Worm (Caenorhabditis elegans): ENCODE data around the gene plk-1.

Gene plk-1

ce11 chrIII:8126978-8127377, 25.8 kb downstream of the plk-1 start:
- no peak for TF ChIP-seq ztf-11 (tag; optimal IDR thresholded peaks at IDR 0.05)
- TF ChIP-seq cnd-1 (tag; optimal IDR thresholded peaks at IDR 0.05) = peak; percentile 60
- TF ChIP-seq pha-4 (tag; optimal IDR thresholded peaks at IDR 0.05) = peak; percentile 15
- TF ChIP-seq drap-1 (GFP tag; optimal IDR thresholded peaks at IDR 0.05) = peak; percentile 50
- no peak for TF ChIP-seq nhr-28 (tag; optimal IDR thresholded peaks at IDR 0.05)
- peak; percentile 24 for TF ChIP-seq lsy-2 (tag; optimal IDR thresholded peaks at IDR 0.05)
- TF ChIP-seq unc-120 (tag; optimal IDR thresholded peaks at IDR 0.05; ENCODE audit: poor library complexity, severe bottlenecking) = peak; percentile 25
- peak; percentile 48 for TF ChIP-seq ham-2 (GFP tag; optimal IDR thresholded peaks at IDR 0.05)
- no peak for TF ChIP-seq mep-1 (tag; optimal IDR thresholded peaks at IDR 0.05)

ce11 chrIII:8129195-8129594, 28.0 kb downstream of the plk-1 start:
- TF ChIP-seq sem-2 (GFP tag; optimal IDR thresholded peaks at IDR 0.05) (no peak), nhr-12 (tag; optimal IDR thresholded peaks at IDR 0.05) (no peak), tbx-8 (GFP tag; optimal IDR thresholded peaks at IDR 0.05) (no peak), bed-3 (GFP tag; optimal IDR thresholded peaks at IDR 0.05) (no peak), flh-1 (GFP tag; optimal IDR thresholded peaks at IDR 0.05) (no peak), mep-1 (tag; optimal IDR thresholded peaks at IDR 0.05) (no peak), unc-62 (GFP tag; optimal IDR thresholded peaks at IDR 0.05) (no peak)

ce11 chrIII:8130177-8130902, 29.2 kb downstream of the plk-1 start, which contains the start of the genes rpl-21 and C14B9.10:
Gene rpl-21 (minus strand): TSS chrIII:8130227.
Gene C14B9.10 (plus strand): TSS chrIII:8130852.
- TF ChIP-seq lsy-2 (tag; optimal IDR thresholded peaks at IDR 0.05) = peak; percentile 98
- TF ChIP-seq sem-2 (GFP tag; optimal IDR thresholded peaks at IDR 0.05) = no peak
- peak; percentile 80 for TF ChIP-seq nhr-237 (tag; optimal IDR thresholded peaks at IDR 0.05)
- TF ChIP-seq snpc-4 (tag; optimal IDR thresholded peaks at IDR 0.05) = no peak
- TF ChIP-seq mab-5 (tag; optimal IDR thresholded peaks at IDR 0.05) = no peak
- peak; percentile 22 for TF ChIP-seq unc-62 (GFP tag; optimal IDR thresholded peaks at IDR 0.05)
- peak; percentile 76 for TF ChIP-seq lin-13 (tag; optimal IDR thresholded peaks at IDR 0.05)
- TF ChIP-seq lin-32 (GFP tag; optimal IDR thresholded peaks at IDR 0.05) = no peak
- no peak for TF ChIP-seq unc-39 (tag; optimal IDR thresholded peaks at IDR 0.05)
- TF ChIP-seq elt-1 (tag; optimal IDR thresholded peaks at IDR 0.05; ENCODE audit: borderline replicate concordance, insufficient read depth) = no peak
- TF ChIP-seq nhr-2 (tag; optimal IDR thresholded peaks at IDR 0.05) = no peak
- TF ChIP-seq hlh-1 (tag; optimal IDR thresholded peaks at IDR 0.05) = peak; percentile 25
- TF ChIP-seq nhr-76 (tag; optimal IDR thresholded peaks at IDR 0.05) = no peak
- peak; percentile 67 for TF ChIP-seq ces-1 (GFP tag; optimal IDR thresholded peaks at IDR 0.05)
- no peak for TF ChIP-seq ceh-43 (GFP tag; optimal IDR thresholded peaks at IDR 0.05)
- TF ChIP-seq ceh-39 (tag; optimal IDR thresholded peaks at IDR 0.05) = peak; percentile 65
- TF ChIP-seq mep-1 (tag; optimal IDR thresholded peaks at IDR 0.05) = peak; percentile 91
- no peak for TF ChIP-seq sptf-1 (tag; optimal IDR thresholded peaks at IDR 0.05)
- peak; percentile 83 for TF ChIP-seq pha-4 (tag; optimal IDR thresholded peaks at IDR 0.05)

ce11 chrIII:8132496-8132895, 31.3 kb downstream of the plk-1 start:
- TF ChIP-seq nhr-2 (tag; optimal IDR thresholded peaks at IDR 0.05) = peak; percentile 78
- TF ChIP-seq pha-4 (tag; optimal IDR thresholded peaks at IDR 0.05) = peak; percentile 37
- no peak for TF ChIP-seq blmp-1 (tag; optimal IDR thresholded peaks at IDR 0.05)
- no peak for TF ChIP-seq ham-2 (GFP tag; optimal IDR thresholded peaks at IDR 0.05)
- no peak for TF ChIP-seq lin-32 (GFP tag; optimal IDR thresholded peaks at IDR 0.05)
- TF ChIP-seq unc-120 (tag; optimal IDR thresholded peaks at IDR 0.05; ENCODE audit: poor library complexity, severe bottlenecking) = no peak
- TF ChIP-seq ceh-43 (GFP tag; optimal IDR thresholded peaks at IDR 0.05) = no peak
- no peak for TF ChIP-seq lin-13 (tag; optimal IDR thresholded peaks at IDR 0.05)

- TF ChIP-seq nhr-2 (tag; optimal IDR thresholded peaks at IDR 0.05) (no peak), ceh-43 (GFP tag; optimal IDR thresholded peaks at IDR 0.05) (no peak), mep-1 (tag; optimal IDR thresholded peaks at IDR 0.05) (no peak), snpc-4 (tag; optimal IDR thresholded peaks at IDR 0.05) (no peak), lin-32 (GFP tag; optimal IDR thresholded peaks at IDR 0.05) (no peak), ztf-11 (tag; optimal IDR thresholded peaks at IDR 0.05) (no peak), nhr-28 (tag; optimal IDR thresholded peaks at IDR 0.05) (no peak), lin-13 (tag; optimal IDR thresholded peaks at IDR 0.05) (no peak), cnd-1 (tag; optimal IDR thresholded peaks at IDR 0.05) (no peak), flh-1 (GFP tag; optimal IDR thresholded peaks at IDR 0.05) (no peak), elt-3 (tag; optimal IDR thresholded peaks at IDR 0.05) (no peak)
These were observed 32.2 kb downstream of the plk-1 start, which contains the start of gene C14B9.2 for ce11 chrIII:8133346-8133745. Gene C14B9.2 (plus strand): TSS chrIII:8133665.
